Worm (Caenorhabditis elegans) whole organism, L1 larva: ENCODE measurements around the gene str-28.

Experiments used
- C04F5.9 ChIP-seq: sonication (generic microtip); optimal IDR thresholded peaks from 2 replicates; lab custom pipeline; 2016; ENCODE audit warnings: missing genetic modification characterization, missing compliant biosample characterization
- C34B4.2 ChIP-seq: sonication (generic microtip); optimal IDR thresholded peaks from 2 replicates; lab custom pipeline; 2017; ENCODE audit warnings: mild to moderate bottlenecking, missing genetic modification characterization, missing compliant biosample characterization
- F16B12.6 ChIP-seq: fragments of 150-350 bp; optimal IDR thresholded peaks from 2 replicates; lab custom pipeline; 2014; ENCODE audit warnings: missing biosample characterization, missing genetic modification characterization
- alr-1 ChIP-seq: fragments of 200-800 bp; sonication (Bioruptor generic); optimal IDR thresholded peaks from 2 replicates; lab custom pipeline; 2018; ENCODE audit warnings: borderline replicate concordance, mild to moderate bottlenecking, missing genetic modification characterization, missing compliant biosample characterization
- ama-1 ChIP-seq: fragments of 150-350 bp; optimal IDR thresholded peaks from 2 replicates; lab custom pipeline; 2014
- ceh-63 ChIP-seq: fragments of 200-800 bp; sonication (Bioruptor generic); optimal IDR thresholded peaks from 2 replicates; lab custom pipeline; 2018; ENCODE audit warnings: mild to moderate bottlenecking, missing genetic modification characterization, missing compliant biosample characterization
- ceh-8 ChIP-seq: fragments of 200-800 bp; sonication (Bioruptor generic); optimal IDR thresholded peaks from 2 replicates; lab custom pipeline; 2018; ENCODE audit warnings: mild to moderate bottlenecking, missing genetic modification characterization, moderate library complexity, missing compliant biosample characterization
- ceh-82 ChIP-seq, 3 experiments: fragments of 150-350 bp in 1 of 3; sonication (generic microtip) in 2 of 3; optimal IDR thresholded peaks; 2 replicates each; lab custom pipeline; 2014 to 2017; ENCODE audit warnings: missing biosample characterization in 3 of 3, missing genetic modification characterization in 3 of 3
- ces-1 ChIP-seq: fragments of 150-350 bp; optimal IDR thresholded peaks from 2 replicates; lab custom pipeline; 2014; ENCODE audit warnings: missing biosample characterization, missing genetic modification reagents, missing genetic modification characterization
- dpl-1 ChIP-seq, 3 experiments: fragments of 150-350 bp in 2 of 3; sonication (generic microtip) in 1 of 3; optimal IDR thresholded peaks; 2 replicates each; lab custom pipeline; 2014 to 2017; ENCODE audit warnings: missing biosample characterization in 3 of 3, missing genetic modification characterization in 3 of 3, missing genetic modification reagents in 3 of 3
- dsc-1 ChIP-seq: sonication (generic microtip); optimal IDR thresholded peaks from 2 replicates; lab custom pipeline; 2016; ENCODE audit warnings: mild to moderate bottlenecking, missing genetic modification characterization, missing compliant biosample characterization
- efl-1 ChIP-seq, 4 experiments: fragments of 150-350 bp; optimal IDR thresholded peaks in 3 of 4; peaks in 1 of 4; 1 replicate in 1 of 4; 2 replicates in 3 of 4; lab custom pipeline; 2014; ENCODE audit warnings: missing biosample characterization in 2 of 4, missing genetic modification characterization in 2 of 4, missing genetic modification reagents in 2 of 4
- egl-13 ChIP-seq: sonication (generic microtip); optimal IDR thresholded peaks from 2 replicates; lab custom pipeline; 2016; ENCODE audit warnings: missing genotype, missing genetic modification reagents, missing genetic modification characterization, missing compliant biosample characterization
- egl-27 ChIP-seq, 2 experiments: fragments of 150-350 bp in 1 of 2; sonication (generic microtip); optimal IDR thresholded peaks; 3 replicates each; lab custom pipeline; 2017 to 2018; ENCODE audit warnings: missing biosample characterization in 2 of 2, missing genetic modification characterization in 2 of 2, missing genetic modification reagents in 2 of 2
- elt-2 ChIP-seq: sonication (generic microtip); optimal IDR thresholded peaks from 2 replicates; lab custom pipeline; 2016; ENCODE audit warnings: missing genetic modification characterization, mild to moderate bottlenecking, inconsistent platforms, missing compliant biosample characterization, missing genetic modification reagents
- elt-3 ChIP-seq, 6 experiments: fragments of 150-350 bp in 1 of 6; sonication (generic microtip); optimal IDR thresholded peaks; 2 replicates each; lab custom pipeline; 2017 to 2018; ENCODE audit warnings: missing biosample characterization in 6 of 6, missing genetic modification characterization in 6 of 6, inconsistent platforms in 1 of 6
- fkh-10 ChIP-seq: sonication (generic microtip); optimal IDR thresholded peaks from 2 replicates; lab custom pipeline; 2017; ENCODE audit warnings: missing biosample characterization, missing genetic modification reagents, missing genetic modification characterization
- fkh-8 ChIP-seq: sonication (generic microtip); optimal IDR thresholded peaks from 2 replicates; lab custom pipeline; 2016; ENCODE audit warnings: mild to moderate bottlenecking, missing genetic modification characterization, missing compliant biosample characterization
- fos-1 ChIP-seq: fragments of 150-350 bp; optimal IDR thresholded peaks from 2 replicates; lab custom pipeline; 2014; ENCODE audit warnings: missing biosample characterization, missing genetic modification characterization
- hlh-4 ChIP-seq: sonication (generic microtip); optimal IDR thresholded peaks from 2 replicates; lab custom pipeline; 2016; ENCODE audit warnings: mild to moderate bottlenecking, missing genetic modification characterization, missing compliant biosample characterization
- hpl-2 ChIP-seq: fragments of 150-350 bp; optimal IDR thresholded peaks from 2 replicates; lab custom pipeline; 2014; ENCODE audit warnings: missing biosample characterization, missing genetic modification reagents, missing genetic modification characterization
- irx-1 ChIP-seq: sonication (generic microtip); optimal IDR thresholded peaks from 2 replicates; lab custom pipeline; 2016; ENCODE audit warnings: missing genetic modification characterization, missing compliant biosample characterization
- isw-1 ChIP-seq: fragments of 200-800 bp; sonication (Bioruptor generic); IDR thresholded peaks from 2 replicates; pipeline ENCODE4 v1.3.6; 2022; ENCODE audit warnings: missing genetic modification characterization, missing compliant biosample characterization
- jun-1 ChIP-seq: fragments of 150-350 bp; optimal IDR thresholded peaks from 2 replicates; lab custom pipeline; 2014; ENCODE audit warnings: missing biosample characterization, missing genetic modification reagents, missing genetic modification characterization
- lin-13 ChIP-seq: fragments of 150-350 bp; optimal IDR thresholded peaks from 2 replicates; lab custom pipeline; 2014; ENCODE audit warnings: missing biosample characterization, missing genetic modification reagents, missing genetic modification characterization
- lin-15B ChIP-seq: fragments of 150-350 bp; sonication (generic microtip); optimal IDR thresholded peaks from 3 replicates; lab custom pipeline; 2014; ENCODE audit warnings: missing biosample characterization, missing genetic modification characterization
- lin-35 ChIP-seq, 2 experiments: fragments of 150-350 bp; optimal IDR thresholded peaks; 2 replicates each; lab custom pipeline; 2014; ENCODE audit warnings: missing biosample characterization in 2 of 2, missing genetic modification characterization in 2 of 2, missing genetic modification reagents in 2 of 2
- lin-39 ChIP-seq: fragments of 150-350 bp; optimal IDR thresholded peaks from 2 replicates; lab custom pipeline; 2014; ENCODE audit warnings: missing biosample characterization, missing genetic modification reagents, missing genetic modification characterization
- lsy-2 ChIP-seq, 2 experiments: fragments of 150-350 bp; optimal IDR thresholded peaks; 2 replicates each; lab custom pipeline; 2014; ENCODE audit warnings: missing biosample characterization in 2 of 2, missing genetic modification characterization in 2 of 2
- mab-9 ChIP-seq: fragments of 200-800 bp; sonication (Bioruptor generic); IDR thresholded peaks from 2 replicates; pipeline ENCODE4 v1.3.6; 2022; ENCODE audit warnings: missing genetic modification reagents, missing genetic modification characterization, missing compliant biosample characterization
- mep-1 ChIP-seq: fragments of 150-350 bp; optimal IDR thresholded peaks from 2 replicates; lab custom pipeline; 2014; ENCODE audit warnings: missing biosample characterization, missing genetic modification characterization
- nhr-12 ChIP-seq: sonication (generic microtip); optimal IDR thresholded peaks from 2 replicates; lab custom pipeline; 2017; ENCODE audit warnings: missing biosample characterization, missing genetic modification characterization
- nhr-237 ChIP-seq: fragments of 150-350 bp; optimal IDR thresholded peaks from 2 replicates; lab custom pipeline; 2014; ENCODE audit warnings: missing biosample characterization, missing genetic modification characterization
- nhr-47 ChIP-seq: sonication (generic microtip); optimal IDR thresholded peaks from 2 replicates; lab custom pipeline; 2016; ENCODE audit warnings: mild to moderate bottlenecking, missing genetic modification characterization, moderate library complexity, missing compliant biosample characterization
- nhr-71 ChIP-seq: sonication (generic microtip); optimal IDR thresholded peaks from 2 replicates; lab custom pipeline; 2016; ENCODE audit warnings: mild to moderate bottlenecking, missing genetic modification characterization, moderate library complexity, missing compliant biosample characterization
- nhr-77 ChIP-seq: fragments of 150-350 bp; optimal IDR thresholded peaks from 2 replicates; lab custom pipeline; 2014; ENCODE audit warnings: missing biosample characterization, missing genetic modification characterization
- nhr-84 ChIP-seq: sonication (generic microtip); optimal IDR thresholded peaks from 2 replicates; lab custom pipeline; 2017; ENCODE audit warnings: missing biosample characterization, missing genetic modification characterization
- pag-3 ChIP-seq: sonication (generic microtip); optimal IDR thresholded peaks from 2 replicates; lab custom pipeline; 2017; ENCODE audit warnings: missing genetic modification characterization, mild to moderate bottlenecking, missing compliant biosample characterization, antibody characterized with exemption, borderline replicate concordance; ENCODE audit not compliant: insufficient read depth
- pax-3 ChIP-seq: fragments of 200-800 bp; sonication (Bioruptor generic); optimal IDR thresholded peaks from 2 replicates; lab custom pipeline; 2018; ENCODE audit warnings: mild to moderate bottlenecking, missing genetic modification characterization, moderate library complexity, missing compliant biosample characterization
- pqm-1 ChIP-seq: sonication (generic microtip); optimal IDR thresholded peaks from 3 replicates; lab custom pipeline; 2017; ENCODE audit warnings: missing biosample characterization, missing genetic modification characterization
- rnt-1 ChIP-seq: sonication (generic microtip); optimal IDR thresholded peaks from 2 replicates; lab custom pipeline; 2016; ENCODE audit warnings: mild to moderate bottlenecking, missing genetic modification characterization, moderate library complexity, missing compliant biosample characterization
- skn-1 ChIP-seq: fragments of 150-350 bp; optimal IDR thresholded peaks from 2 replicates; lab custom pipeline; 2014; ENCODE audit warnings: missing biosample characterization, missing genetic modification characterization
- snpc-4 ChIP-seq: fragments of 150-350 bp; optimal IDR thresholded peaks from 2 replicates; lab custom pipeline; 2014; ENCODE audit warnings: missing biosample characterization, missing genetic modification characterization
- sup-37 ChIP-seq: fragments of 200-800 bp; sonication (Bioruptor generic); optimal IDR thresholded peaks from 2 replicates; lab custom pipeline; 2018; ENCODE audit warnings: mild to moderate bottlenecking, missing genetic modification characterization, missing compliant biosample characterization
- swsn-7 ChIP-seq: sonication (generic microtip); optimal IDR thresholded peaks from 2 replicates; lab custom pipeline; 2016; ENCODE audit warnings: missing genetic modification characterization, missing compliant biosample characterization
- tbx-2 ChIP-seq: sonication (generic microtip); optimal IDR thresholded peaks from 2 replicates; lab custom pipeline; 2016; ENCODE audit warnings: missing genetic modification characterization, missing compliant biosample characterization
- unc-130 ChIP-seq: fragments of 150-350 bp; optimal IDR thresholded peaks from 2 replicates; lab custom pipeline; 2017; ENCODE audit warnings: missing biosample characterization, missing genetic modification characterization, inconsistent platforms
- unc-86 ChIP-seq: sonication (generic microtip); optimal IDR thresholded peaks from 2 replicates; lab custom pipeline; 2016; ENCODE audit warnings: missing genetic modification characterization, missing compliant biosample characterization
- vab-15 ChIP-seq: sonication (generic microtip); optimal IDR thresholded peaks from 2 replicates; lab custom pipeline; 2017; ENCODE audit warnings: missing genotype, mild to moderate bottlenecking, missing genetic modification characterization, missing compliant biosample characterization
- xbp-1 ChIP-seq: sonication (generic microtip); optimal IDR thresholded peaks from 2 replicates; lab custom pipeline; 2016; ENCODE audit warnings: missing genetic modification characterization, missing compliant biosample characterization
- zag-1 ChIP-seq: fragments of 150-350 bp; optimal IDR thresholded peaks from 2 replicates; lab custom pipeline; 2014; ENCODE audit warnings: missing biosample characterization, missing genetic modification characterization
- zip-4 ChIP-seq: fragments of 200-800 bp; sonication (Bioruptor generic); optimal IDR thresholded peaks from 2 replicates; lab custom pipeline; 2018; ENCODE audit warnings: mild to moderate bottlenecking, missing genetic modification characterization, moderate library complexity, missing compliant biosample characterization
- ztf-4 ChIP-seq: fragments of 150-350 bp; optimal IDR thresholded peaks from 2 replicates; lab custom pipeline; 2014; ENCODE audit warnings: missing biosample characterization, missing genetic modification characterization

str-28 gene

ce11 chrV:7465509-7465908 lies 7.2 kb downstream of the str-28 start, which contains the start of gene F25E5.1 (continued):
- TF ChIP-seq nhr-71 (tag; lab: Kevin White, UChicago), result peak; percentile 80
- no peak for TF ChIP-seq lin-39 (tag; lab: Kevin White, UChicago)
- 0 out of 2 replicates have a peak, but pooled peaks have one; percentile 29 for TF ChIP-seq mab-9
- peak; percentile 75 for TF ChIP-seq tbx-2
- no peak for TF ChIP-seq sup-37 (GFP tag; lab: Kevin White, UChicago)
- TF ChIP-seq mep-1 (tag; lab: Kevin White, UChicago), result peak; percentile 87
- peak; percentile 46 for TF ChIP-seq lin-13
- TF ChIP-seq fos-1 (tag; lab: Kevin White, UChicago), result no peak
- no peak for TF ChIP-seq C04F5.9 (tag; lab: Kevin White, UChicago)
- TF ChIP-seq nhr-84 (tag; lab: Kevin White, UChicago), result no peak
- TF ChIP-seq F16B12.6 (tag; lab: Kevin White, UChicago), result peak; percentile 42
- no peak for TF ChIP-seq vab-15 (tag; lab: Kevin White, UChicago)
- peak; percentile 18 for TF ChIP-seq ceh-8 (GFP tag; lab: Kevin White, UChicago)
- no peak for TF ChIP-seq alr-1 (tag; lab: Kevin White, UChicago)
- no peak for TF ChIP-seq hpl-2 (GFP tag; lab: Kevin White, UChicago)
- peak; percentile 79 to 81 for TF ChIP-seq efl-1 (optimal IDR thresholded peaks at IDR 0.05; lab: Kevin White, UChicago)
- peak; percentile 73 to 93 for TF ChIP-seq efl-1 (GFP tag; optimal IDR thresholded peaks at IDR 0.05 in 1 of 2; lab: Kevin White, UChicago)
- TF ChIP-seq C34B4.2 (tag; lab: Kevin White, UChicago), result no peak
- peak; percentile 43 for TF ChIP-seq egl-13 (tag; lab: Kevin White, UChicago)
- no peak for TF ChIP-seq pax-3 (tag; lab: Kevin White, UChicago)
- TF ChIP-seq pag-3 (tag; lab: Kevin White, UChicago), result no peak
- TF ChIP-seq swsn-7 (tag; lab: Kevin White, UChicago), result peak; percentile 61
- peak; percentile 56 for TF ChIP-seq dsc-1 (tag; lab: Kevin White, UChicago)
- no peak for TF ChIP-seq ces-1 (GFP tag; lab: Kevin White, UChicago)
- TF ChIP-seq dpl-1 (GFP tag; optimal IDR thresholded peaks at IDR 0.05; lab: Kevin White, UChicago), result peak; percentile 49 to 72 (median 63)
- TF ChIP-seq elt-3 (tag; optimal IDR thresholded peaks at IDR 0.05; lab: Kevin White, UChicago), result no peak
- peak; percentile 57 for TF ChIP-seq isw-1 (GFP tag; lab: Robert Waterston, UW)
- TF ChIP-seq fkh-8, result peak; percentile 82
- peak; percentile 44 for TF ChIP-seq irx-1 (tag; lab: Kevin White, UChicago)
- TF ChIP-seq unc-86 (tag; lab: Kevin White, UChicago), result peak; percentile 47
- TF ChIP-seq snpc-4 (tag; lab: Kevin White, UChicago), result peak; percentile 47
- TF ChIP-seq xbp-1, result peak; percentile 59
- TF ChIP-seq zip-4 (GFP tag; lab: Kevin White, UChicago), result no peak
- TF ChIP-seq lin-15B (tag; lab: Kevin White, UChicago), result peak; percentile 31
- no peak for TF ChIP-seq ztf-4
- no peak for TF ChIP-seq ama-1 (lab: Kevin White, UChicago)
- TF ChIP-seq skn-1 (tag; lab: Kevin White, UChicago), result peak; percentile 49
- no peak for TF ChIP-seq ceh-63 (GFP tag; lab: Kevin White, UChicago)
- peak; percentile 72 for TF ChIP-seq nhr-47
- no peak for TF ChIP-seq zag-1 (tag; lab: Kevin White, UChicago)
- TF ChIP-seq pqm-1 (tag; lab: Kevin White, UChicago), result no peak
- peak; percentile 55 to 75 for TF ChIP-seq lsy-2 (tag; optimal IDR thresholded peaks at IDR 0.05; lab: Kevin White, UChicago)
- no peak for TF ChIP-seq egl-27 (tag; optimal IDR thresholded peaks at IDR 0.05; lab: Kevin White, UChicago)
- peak; percentile 2 for TF ChIP-seq jun-1 (tag; lab: Kevin White, UChicago)
- TF ChIP-seq rnt-1 (tag; lab: Kevin White, UChicago), result peak; percentile 93
- TF ChIP-seq elt-2 (tag; lab: Kevin White, UChicago), result peak; percentile 33
- no peak for TF ChIP-seq fkh-10 (GFP tag; lab: Kevin White, UChicago)
- peak; percentile 34 for TF ChIP-seq nhr-77 (tag; lab: Kevin White, UChicago)
- TF ChIP-seq nhr-237, result no peak
- TF ChIP-seq ceh-82 (tag; optimal IDR thresholded peaks at IDR 0.05; lab: Kevin White, UChicago), result peak; percentile 42 to 73 (median 65)
- no peak for TF ChIP-seq hlh-4 (tag; lab: Kevin White, UChicago)
- no peak for TF ChIP-seq unc-130 (tag; lab: Kevin White, UChicago)
- no peak for TF ChIP-seq nhr-12 (tag; lab: Kevin White, UChicago)
- TF ChIP-seq lin-35 (GFP tag; optimal IDR thresholded peaks at IDR 0.05; lab: Kevin White, UChicago), result peak; percentile 70 to 73
